Worm (Caenorhabditis elegans): ENCODE measurements around the gene T19H12.6.

DNA sequence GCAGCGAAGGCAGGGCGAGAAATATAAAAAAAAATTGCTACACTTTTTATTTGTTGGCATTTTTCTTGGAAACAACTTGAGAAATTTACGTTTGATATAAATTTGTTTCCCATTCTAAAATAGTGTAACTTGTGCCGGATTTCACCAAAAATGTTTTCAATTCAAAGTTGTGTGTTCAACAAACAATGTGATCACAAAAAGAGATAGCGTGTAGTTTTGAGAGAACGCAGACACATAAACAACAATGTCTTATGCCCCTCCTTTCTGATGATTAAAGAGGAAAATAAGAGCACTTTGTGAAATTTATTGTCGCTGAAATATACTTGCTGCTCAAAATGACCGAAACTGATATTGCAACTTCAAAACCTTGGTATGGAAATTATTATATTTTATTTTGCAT is 30.1 kb downstream of the T19H12.6 start, which contains the start of gene abhd-5.1:
- TF ChIP-seq spr-3 (GFP tag; optimal IDR thresholded peaks at IDR 0.05) (no peak), unc-39 (tag; optimal IDR thresholded peaks at IDR 0.05) (no peak), nhr-11 (tag; optimal IDR thresholded peaks at IDR 0.05) (no peak), lin-39 (tag; optimal IDR thresholded peaks at IDR 0.05) (no peak), nhr-28 (tag; optimal IDR thresholded peaks at IDR 0.05) (peak; percentile 46), nhr-41 (GFP tag; IDR thresholded peaks at IDR 0.05) (no peak), Y75B8A.6 (GFP tag; IDR thresholded peaks at IDR 0.05) (no peak), mdl-1 (tag; optimal IDR thresholded peaks at IDR 0.05) (no peak), mxl-2 (GFP tag; conservative IDR thresholded peaks at IDR 0.05) (no peak), ceh-28 (tag; optimal IDR thresholded peaks at IDR 0.05) (no peak), skn-1 (tag; optimal IDR thresholded peaks at IDR 0.05) (no peak), R02D3.7 (tag; optimal IDR thresholded peaks at IDR 0.05) (no peak), gei-8 (GFP tag; optimal IDR thresholded peaks at IDR 0.05) (no peak), lin-15B (tag; optimal IDR thresholded peaks at IDR 0.05) (no peak)
